Fruit fly (Drosophila melanogaster): Measurements from ENCODE around the gene CG34012.

DNA sequence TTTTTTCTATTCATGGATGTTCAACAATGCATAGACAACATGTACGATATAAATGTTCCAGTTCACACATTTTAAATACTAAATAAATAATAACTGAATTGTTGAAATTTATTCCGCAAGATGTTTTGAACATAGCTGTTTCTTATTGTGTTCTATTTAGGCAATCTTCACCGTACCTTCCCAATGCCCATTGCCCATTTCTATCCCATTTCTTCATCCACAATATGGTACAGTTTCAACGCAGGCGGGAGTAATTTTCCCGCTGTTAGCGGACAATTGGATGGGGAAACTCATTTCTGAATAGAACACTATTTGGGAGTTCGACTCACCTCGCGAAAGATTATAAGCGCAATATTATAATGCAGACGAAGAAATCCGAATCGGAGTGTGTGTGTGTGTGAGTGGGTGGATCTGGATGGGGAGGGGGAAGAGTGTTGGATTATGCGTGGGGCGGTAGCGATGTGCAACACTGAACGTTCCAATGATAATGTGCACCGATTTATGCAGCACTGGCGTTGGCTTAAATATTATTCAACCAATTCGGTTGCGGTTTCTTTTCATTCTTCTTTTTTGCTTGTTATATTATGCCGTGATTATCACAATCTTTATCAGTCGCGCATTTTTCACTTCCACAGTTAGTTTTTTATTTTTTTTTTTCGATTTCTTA is 17.2 kb downstream of the CG34012 start:
- TF ChIP-seq lov (optimal IDR thresholded peaks at IDR 0.05) (no peak), lov (GFP tag; IDR thresholded peaks at IDR 0.05) (0 out of 3 replicates have a peak, but pooled peaks have one; percentile 5), CG8281 (tag; optimal IDR thresholded peaks at IDR 0.05) (no peak)
